Fruit fly (Drosophila melanogaster): ENCODE results near the gene Zif.

dm6 chr3R:6462978-6463377 lies 6.1 kb downstream of the Zif start:
- TF ChIP-seq kay (GFP tag; ENCODE audit: borderline replicate concordance) = no peak
- TF ChIP-seq cnc (optimal IDR thresholded peaks at IDR 0.05) = no peak
- no peak for TF ChIP-seq CG7101 (tag; optimal IDR thresholded peaks at IDR 0.05)
- no peak for TF ChIP-seq Clk (GFP tag; optimal IDR thresholded peaks at IDR 0.05)
